Fruit fly (Drosophila melanogaster): ENCODE measurements around the gene CG12502.

Gene CG12502

dm6 chr3L:871713-872112 is 6.5 kb downstream of the CG12502 start, which contains the start of gene Usp10 (continued):
- TF ChIP-seq CG11695 (GFP tag; IDR thresholded peaks at IDR 0.05) (no peak), vnd (GFP tag; IDR thresholded peaks at IDR 0.05; ENCODE audit: partially characterized antibody) (peak; percentile 56; the same call in 2 of the 3 replicates), CG4328 (GFP tag; optimal IDR thresholded peaks at IDR 0.05) (no peak), Jarid2 (GFP tag; optimal IDR thresholded peaks at IDR 0.05) (no peak), CG10654 (GFP tag; optimal IDR thresholded peaks at IDR 0.05) (no peak), Dp (GFP tag; optimal IDR thresholded peaks at IDR 0.05) (peak; percentile 98), Ets65A (GFP tag) (no peak), CG15514 (GFP tag; optimal IDR thresholded peaks at IDR 0.05) (peak; percentile 50), amos (GFP tag; IDR thresholded peaks at IDR 0.05; ENCODE audit: partially characterized antibody) (peak; percentile 88), fd3F (GFP tag; optimal IDR thresholded peaks at IDR 0.05) (no peak), tap (tag; optimal IDR thresholded peaks at IDR 0.05) (no peak), Opbp (GFP tag; IDR thresholded peaks at IDR 0.05; ENCODE audit: partially characterized antibody) (peak; percentile 89), Hr39 (optimal IDR thresholded peaks at IDR 0.05) (no peak), HHEX (GFP tag; optimal IDR thresholded peaks at IDR 0.05) (no peak), Dref (GFP tag; IDR thresholded peaks at IDR 0.05) (peak; percentile 96), CG14860 (GFP tag; IDR thresholded peaks at IDR 0.05; ENCODE audit: partially characterized antibody) (peak; percentile 47; the same call in 1 of the 3 replicates), CG1832 (GFP tag; optimal IDR thresholded peaks at IDR 0.05) (no peak), CG30403 (GFP tag; optimal IDR thresholded peaks at IDR 0.05) (no peak), toy (GFP tag; IDR thresholded peaks at IDR 0.05) (no peak), D19B (GFP tag; optimal IDR thresholded peaks at IDR 0.05) (no peak), Aef1 (GFP tag; IDR thresholded peaks at IDR 0.05) (no peak), Bgb (GFP tag; IDR thresholded peaks at IDR 0.05; ENCODE audit: partially characterized antibody) (peak; percentile 82), CG13775 (GFP tag; optimal IDR thresholded peaks at IDR 0.05) (no peak), CG1603 (tag; optimal IDR thresholded peaks at IDR 0.05) (peak; percentile 78), en (GFP tag; optimal IDR thresholded peaks at IDR 0.05) (no peak), CG9797 (GFP tag; optimal IDR thresholded peaks at IDR 0.05) (peak; percentile 11), CG10267 (tag; optimal IDR thresholded peaks at IDR 0.05) (peak; percentile 28), Ravus (GFP tag; IDR thresholded peaks at IDR 0.05) (no peak), tna (GFP tag; IDR thresholded peaks at IDR 0.05; ENCODE audit: partially characterized antibody) (peak; percentile 70), CG6791 (GFP tag; IDR thresholded peaks at IDR 0.05; ENCODE audit: partially characterized antibody) (peak; percentile 87), Hey (tag; optimal IDR thresholded peaks at IDR 0.05) (no peak), MBD-R2 (GFP tag; IDR thresholded peaks at IDR 0.05) (peak; percentile 82), Nf-YA (GFP tag; IDR thresholded peaks at IDR 0.05) (no peak), CG9876 (GFP tag; optimal IDR thresholded peaks at IDR 0.05) (no peak), ERR (GFP tag; optimal IDR thresholded peaks at IDR 0.05) (no peak), CG9609 (GFP tag; optimal IDR thresholded peaks at IDR 0.05) (no peak), CG18476 (GFP tag; optimal IDR thresholded peaks at IDR 0.05) (no peak), Hr3 (GFP tag; optimal IDR thresholded peaks at IDR 0.05) (no peak), NFAT (GFP tag; IDR thresholded peaks at IDR 0.05) (0 out of 2 replicates have a peak, but pooled peaks have one; percentile 19), CG3847 (GFP tag; IDR thresholded peaks at IDR 0.05) (peak; percentile 71; the same call in 1 of the 2 replicates), CG4424 (GFP tag; optimal IDR thresholded peaks at IDR 0.05) (no peak), CG7963 (GFP tag; IDR thresholded peaks at IDR 0.05; ENCODE audit: partially characterized antibody) (peak; percentile 73), CG11504 (tag; optimal IDR thresholded peaks at IDR 0.05) (no peak), CG7357 (GFP tag; IDR thresholded peaks at IDR 0.05) (no peak), danr (GFP tag; IDR thresholded peaks at IDR 0.05) (no peak), CG2202 (tag; optimal IDR thresholded peaks at IDR 0.05) (no peak), CG12744 (GFP tag; optimal IDR thresholded peaks at IDR 0.05) (no peak), chinmo (GFP tag; IDR thresholded peaks at IDR 0.05; ENCODE audit: partially characterized antibody) (peak; percentile 72; the same call in 3 of the 4 replicates), Sin3A (optimal IDR thresholded peaks at IDR 0.05) (peak; percentile 56), grau (tag; optimal IDR thresholded peaks at IDR 0.05) (no peak), cwo (GFP tag; optimal IDR thresholded peaks at IDR 0.05) (no peak)
